Worm (Caenorhabditis elegans): Measurements from ENCODE around the gene F47C12.7.

Gene F47C12.7

DNA sequence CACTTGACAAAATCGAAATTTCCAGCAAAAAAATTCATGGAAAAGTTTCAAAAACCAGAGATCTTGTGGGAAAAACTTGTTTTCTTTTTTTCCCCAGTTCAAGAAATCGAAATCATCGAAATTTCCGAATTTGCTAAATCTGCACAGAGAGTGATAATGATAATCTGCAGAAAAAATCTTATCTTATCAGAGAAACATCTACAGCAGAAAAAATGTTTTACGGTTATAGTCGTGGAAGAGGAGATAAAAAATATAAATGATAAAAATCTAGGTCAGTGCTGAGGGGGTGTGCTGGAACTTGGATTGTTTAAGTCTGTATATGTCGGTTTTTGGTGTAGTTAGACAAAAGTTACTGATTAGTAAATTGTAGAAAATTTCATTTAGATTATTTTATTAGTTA lies 37.1 kb upstream of the F47C12.7 start:
- no peak for TF ChIP-seq elt-1 (tag; optimal IDR thresholded peaks at IDR 0.05; ENCODE audit: borderline replicate concordance, insufficient read depth)
- no peak for TF ChIP-seq blmp-1 (tag; optimal IDR thresholded peaks at IDR 0.05)
- no peak for TF ChIP-seq flh-1 (GFP tag; optimal IDR thresholded peaks at IDR 0.05)

- no peak for TF ChIP-seq ham-2 (GFP tag; optimal IDR thresholded peaks at IDR 0.05)
- TF ChIP-seq unc-39 (tag; optimal IDR thresholded peaks at IDR 0.05), result no peak
- TF ChIP-seq nhr-76 (tag; optimal IDR thresholded peaks at IDR 0.05), result no peak
- no peak for TF ChIP-seq elt-1 (tag; optimal IDR thresholded peaks at IDR 0.05; ENCODE audit: borderline replicate concordance, insufficient read depth)
- no peak for TF ChIP-seq ztf-11 (tag; optimal IDR thresholded peaks at IDR 0.05)
These were observed 35.8 kb upstream of the F47C12.7 start for ce11 chrIV:4030917-4031599.

DNA sequence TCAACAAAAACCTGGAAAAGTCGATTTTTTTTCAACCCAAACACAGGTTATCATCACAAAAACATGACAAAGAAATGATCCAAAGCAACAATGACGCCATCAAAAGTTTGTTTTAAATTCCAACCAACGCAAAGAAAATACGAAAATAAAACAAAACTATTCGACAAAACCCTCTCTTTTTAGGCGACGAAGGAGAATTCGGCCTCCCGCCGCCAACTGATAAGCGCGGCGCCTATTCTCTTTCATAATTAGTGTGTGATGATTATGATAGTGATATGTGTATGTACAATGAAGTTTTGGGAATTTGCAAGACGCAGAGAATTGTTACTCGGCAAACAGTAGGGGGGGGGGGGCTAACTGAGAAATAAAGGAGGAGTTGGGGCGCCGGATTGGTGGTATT lies 34.0 kb upstream of the F47C12.7 start:
- TF ChIP-seq snpc-4 (tag; optimal IDR thresholded peaks at IDR 0.05) (no peak), lin-32 (GFP tag; optimal IDR thresholded peaks at IDR 0.05) (no peak), ceh-83 (GFP tag; optimal IDR thresholded peaks at IDR 0.05) (no peak), lsy-2 (tag; optimal IDR thresholded peaks at IDR 0.05) (no peak), mab-5 (tag; optimal IDR thresholded peaks at IDR 0.05) (no peak), mls-2 (tag; optimal IDR thresholded peaks at IDR 0.05) (no peak), M03D4.4 (tag; optimal IDR thresholded peaks at IDR 0.05) (no peak), unc-62 (GFP tag; optimal IDR thresholded peaks at IDR 0.05) (no peak), nhr-2 (tag; optimal IDR thresholded peaks at IDR 0.05) (no peak), tbx-8 (GFP tag; optimal IDR thresholded peaks at IDR 0.05) (no peak), hlh-1 (tag; optimal IDR thresholded peaks at IDR 0.05) (no peak)

DNA sequence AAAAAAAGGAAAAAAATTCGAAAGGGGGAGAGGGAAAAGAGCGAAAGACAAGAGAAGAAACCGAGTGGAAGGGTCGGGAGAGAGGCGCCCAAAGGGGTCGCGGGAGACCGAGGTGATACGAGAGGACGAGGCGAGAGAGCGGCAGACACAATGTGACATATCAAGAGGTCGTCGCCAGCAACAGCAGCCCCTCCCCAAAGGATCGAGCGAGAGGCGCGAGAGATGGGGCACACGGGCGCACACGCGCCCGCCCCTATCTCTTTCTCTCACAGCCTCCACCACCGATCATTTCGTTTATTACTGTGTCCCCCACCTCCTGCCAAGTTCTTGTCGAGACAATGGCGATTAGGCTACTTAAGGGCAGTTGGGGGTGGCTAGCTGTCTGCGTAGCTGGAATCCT lies 32.9 kb upstream of the F47C12.7 start:
- TF ChIP-seq elt-3 (tag; optimal IDR thresholded peaks at IDR 0.05), result no peak
- TF ChIP-seq tbx-8 (GFP tag; optimal IDR thresholded peaks at IDR 0.05), result no peak
- no peak for TF ChIP-seq ztf-11 (tag; optimal IDR thresholded peaks at IDR 0.05)
- no peak for TF ChIP-seq zip-8 (tag; optimal IDR thresholded peaks at IDR 0.05)
- peak; percentile 1 for TF ChIP-seq pha-4 (tag; optimal IDR thresholded peaks at IDR 0.05)
- TF ChIP-seq blmp-1 (tag; optimal IDR thresholded peaks at IDR 0.05), result no peak
- no peak for TF ChIP-seq M03D4.4 (tag; optimal IDR thresholded peaks at IDR 0.05)
- no peak for TF ChIP-seq nhr-237 (tag; optimal IDR thresholded peaks at IDR 0.05)
- TF ChIP-seq unc-62 (GFP tag; optimal IDR thresholded peaks at IDR 0.05), result peak; percentile 55
- peak; percentile 89 for TF ChIP-seq unc-120 (tag; optimal IDR thresholded peaks at IDR 0.05; ENCODE audit: poor library complexity, severe bottlenecking)
- TF ChIP-seq lin-13 (tag; optimal IDR thresholded peaks at IDR 0.05), result no peak
- TF ChIP-seq cnd-1 (tag; optimal IDR thresholded peaks at IDR 0.05), result no peak
- no peak for TF ChIP-seq mab-5 (tag; optimal IDR thresholded peaks at IDR 0.05)
- TF ChIP-seq sem-2 (GFP tag; optimal IDR thresholded peaks at IDR 0.05), result no peak
- peak; percentile 21 for TF ChIP-seq hlh-1 (tag; optimal IDR thresholded peaks at IDR 0.05)
- no peak for TF ChIP-seq ham-2 (GFP tag; optimal IDR thresholded peaks at IDR 0.05)
- no peak for TF ChIP-seq ceh-39 (tag; optimal IDR thresholded peaks at IDR 0.05)
- no peak for TF ChIP-seq lsy-2 (tag; optimal IDR thresholded peaks at IDR 0.05)
- no peak for TF ChIP-seq sptf-1 (tag; optimal IDR thresholded peaks at IDR 0.05)
- no peak for TF ChIP-seq snpc-4 (tag; optimal IDR thresholded peaks at IDR 0.05)
- TF ChIP-seq nhr-12 (tag; optimal IDR thresholded peaks at IDR 0.05), result no peak
- peak; percentile 10 for TF ChIP-seq drap-1 (GFP tag; optimal IDR thresholded peaks at IDR 0.05)
- no peak for TF ChIP-seq ceh-83 (GFP tag; optimal IDR thresholded peaks at IDR 0.05)
- TF ChIP-seq flh-1 (GFP tag; optimal IDR thresholded peaks at IDR 0.05), result no peak
- TF ChIP-seq unc-39 (tag; optimal IDR thresholded peaks at IDR 0.05), result no peak
- no peak for TF ChIP-seq ces-1 (GFP tag; optimal IDR thresholded peaks at IDR 0.05)

DNA sequence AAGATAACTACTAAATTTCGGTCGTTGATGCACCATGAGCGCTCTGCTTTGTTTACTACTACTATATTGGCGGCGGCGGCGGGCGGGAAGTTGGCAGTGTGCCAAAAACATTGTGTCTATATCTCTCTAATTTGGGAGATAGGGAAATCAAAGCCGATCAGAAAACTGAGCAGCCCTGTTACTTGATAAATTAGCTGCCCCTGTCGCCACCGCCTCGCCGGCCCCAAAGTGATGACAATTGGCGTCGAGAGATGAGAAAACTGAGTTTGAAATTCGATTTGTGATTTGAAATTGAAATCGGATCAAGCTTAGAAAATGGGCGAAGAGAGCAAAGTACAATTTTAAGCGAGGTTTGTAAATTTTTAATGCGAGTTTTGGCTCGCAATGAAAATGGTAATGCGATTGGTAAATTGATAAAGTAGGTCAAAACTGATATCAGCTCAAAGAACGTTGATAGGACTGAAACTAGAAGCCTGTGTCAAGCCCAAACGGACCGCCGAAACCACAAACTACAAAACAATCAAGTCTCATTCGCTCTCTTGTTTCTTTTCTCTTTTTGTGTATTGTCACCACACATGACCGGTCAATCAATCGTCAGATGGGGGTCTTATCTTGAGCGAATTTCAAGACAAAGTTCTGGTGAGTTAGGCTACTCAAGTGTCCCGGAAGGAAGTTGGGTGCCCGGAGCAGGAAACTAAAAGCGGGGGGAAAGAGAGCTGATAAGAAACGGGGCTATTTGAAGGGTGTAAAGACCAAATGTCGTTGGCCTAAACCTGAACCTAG lies 32.0 kb upstream of the F47C12.7 start:
- TF ChIP-seq unc-120 (tag; optimal IDR thresholded peaks at IDR 0.05; ENCODE audit: poor library complexity, severe bottlenecking) (peak; percentile 39), blmp-1 (tag; optimal IDR thresholded peaks at IDR 0.05) (no peak), hlh-1 (tag; optimal IDR thresholded peaks at IDR 0.05) (peak; percentile 14)

Measured in whole organism, mixed stage, embryonic.